Worm (Caenorhabditis elegans): ENCODE measurements around the gene F32D1.7.

DNA sequence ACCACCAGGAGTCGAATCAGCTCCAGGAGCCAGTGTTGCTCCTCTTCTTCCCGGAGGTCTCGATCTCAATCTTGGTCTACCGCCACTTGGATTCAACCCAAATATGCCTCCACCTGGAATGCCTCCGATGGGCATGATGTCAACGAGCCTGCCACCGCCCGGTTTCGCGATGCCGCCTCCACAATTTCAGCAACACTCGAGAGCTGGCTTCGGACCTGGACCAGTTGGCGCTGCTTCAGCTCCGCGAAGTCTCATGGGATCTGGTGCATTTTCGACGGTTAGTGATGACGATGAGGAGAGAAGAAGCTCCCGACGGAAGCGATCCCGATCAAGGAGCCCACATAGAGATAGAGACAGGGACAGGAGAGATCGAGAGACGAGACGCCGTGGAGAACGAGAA lies 3.0 kb downstream of the F32D1.7 start:
- TF ChIP-seq unc-62 (GFP tag; optimal IDR thresholded peaks at IDR 0.05) (no peak), ztf-4 (tag; optimal IDR thresholded peaks at IDR 0.05) (no peak), lin-13 (GFP tag; optimal IDR thresholded peaks at IDR 0.05) (no peak), sma-3 (GFP tag; optimal IDR thresholded peaks at IDR 0.05) (no peak), zag-1 (tag; optimal IDR thresholded peaks at IDR 0.05) (no peak), lin-11 (tag; optimal IDR thresholded peaks at IDR 0.05) (no peak), ceh-82 (tag; optimal IDR thresholded peaks at IDR 0.05) (no peak), skn-1 (tag; optimal IDR thresholded peaks at IDR 0.05) (no peak), unc-55 (GFP tag; optimal IDR thresholded peaks at IDR 0.05) (no peak), aly-2 (tag; optimal IDR thresholded peaks at IDR 0.05) (no peak), ama-1 (optimal IDR thresholded peaks at IDR 0.05) (no peak), nhr-77 (tag; optimal IDR thresholded peaks at IDR 0.05) (no peak)
